Worm (Caenorhabditis elegans): Measurements from ENCODE around the gene nhr-141.
"Not testable (repeated sequence)": the region's sequence is repeated elsewhere in the genome, so short reads cannot be mapped to it uniquely, and the experiment has no call there.

Gene nhr-141

ce11 chrV:7444331-7444730 lies at the start of gene nhr-141:
TSS of gene nhr-141 (plus strand) at chrV:7444661.
- not testable (repeated sequence) for TF ChIP-seq rnt-1 (tag; optimal IDR thresholded peaks at IDR 0.05); T23F11.4 (GFP tag; optimal IDR thresholded peaks at IDR 0.05); ceh-9 (tag; optimal IDR thresholded peaks at IDR 0.05)

- TF ChIP-seq dmd-4 (tag; optimal IDR thresholded peaks at IDR 0.05; ENCODE audit: borderline replicate concordance) (no peak), sox-2 (GFP tag; IDR thresholded peaks at IDR 0.05) (no peak), tbx-7 (tag; optimal IDR thresholded peaks at IDR 0.05) (no peak), dve-1 (tag; optimal IDR thresholded peaks at IDR 0.05) (no peak), nhr-11 (tag; optimal IDR thresholded peaks at IDR 0.05) (no peak), ceh-48 (tag; optimal IDR thresholded peaks at IDR 0.05) (no peak), ceh-14 (tag; optimal IDR thresholded peaks at IDR 0.05) (no peak), fax-1 (tag; optimal IDR thresholded peaks at IDR 0.05) (no peak), hlh-6 (tag; optimal IDR thresholded peaks at IDR 0.05) (no peak), lim-6 (tag; optimal IDR thresholded peaks at IDR 0.05) (no peak), hlh-30 (tag; optimal IDR thresholded peaks at IDR 0.05; ENCODE audit: insufficient read depth) (no peak), ceh-24 (tag; optimal IDR thresholded peaks at IDR 0.05) (no peak), unc-42 (tag; optimal IDR thresholded peaks at IDR 0.05) (no peak), pax-1 (tag; optimal IDR thresholded peaks at IDR 0.05) (no peak)
These were observed 49.1 kb upstream of the nhr-141 start, which contains the start of gene srx-9 for ce11 chrV:7395359-7395758. TSS of gene srx-9 (minus strand) at chrV:7395459.

ce11 chrV:7399202-7399601 lies 45.3 kb upstream of the nhr-141 start, which contains the start of gene gst-41:
TSS of gene gst-41 (minus strand) at chrV:7399302.
- no peak for TF ChIP-seq gmeb-2 (tag; optimal IDR thresholded peaks at IDR 0.05)
- TF ChIP-seq K02D7.2 (tag; optimal IDR thresholded peaks at IDR 0.05) = no peak
- TF ChIP-seq odd-2 (tag; optimal IDR thresholded peaks at IDR 0.05) = no peak
- no peak for TF ChIP-seq ceh-2 (tag; optimal IDR thresholded peaks at IDR 0.05)
- TF ChIP-seq T23F11.4 (GFP tag; optimal IDR thresholded peaks at IDR 0.05) = no peak
- TF ChIP-seq pqm-1 (tag; optimal IDR thresholded peaks at IDR 0.05) = no peak
- TF ChIP-seq unc-55 (GFP tag; optimal IDR thresholded peaks at IDR 0.05) = no peak
- TF ChIP-seq ceh-19 (GFP tag; optimal IDR thresholded peaks at IDR 0.05) = no peak
- TF ChIP-seq ceh-24 (tag; optimal IDR thresholded peaks at IDR 0.05) = no peak
- no peak for TF ChIP-seq ttx-3 (tag; optimal IDR thresholded peaks at IDR 0.05)
- TF ChIP-seq dve-1 (tag; optimal IDR thresholded peaks at IDR 0.05) = no peak
- TF ChIP-seq Y22D7AL.16 (tag; optimal IDR thresholded peaks at IDR 0.05) = no peak
- no peak for TF ChIP-seq che-1 (tag; optimal IDR thresholded peaks at IDR 0.05)
- no peak for TF ChIP-seq madf-2 (tag; optimal IDR thresholded peaks at IDR 0.05)
- no peak for TF ChIP-seq pag-3 (tag; optimal IDR thresholded peaks at IDR 0.05; ENCODE audit: borderline replicate concordance)

ce11 chrV:7400095-7400494 lies 44.4 kb upstream of the nhr-141 start, which contains the start of gene cnc-9:
TSS of gene cnc-9 (minus strand) at chrV:7400195.
- TF ChIP-seq madf-2 (tag; optimal IDR thresholded peaks at IDR 0.05) (no peak), pag-3 (tag; optimal IDR thresholded peaks at IDR 0.05; ENCODE audit: borderline replicate concordance) (no peak), npax-4 (tag; optimal IDR thresholded peaks at IDR 0.05) (no peak), ceh-48 (tag; optimal IDR thresholded peaks at IDR 0.05) (no peak), lin-11 (tag; optimal IDR thresholded peaks at IDR 0.05) (no peak), ttx-3 (tag; optimal IDR thresholded peaks at IDR 0.05) (no peak), unc-86 (tag; optimal IDR thresholded peaks at IDR 0.05) (no peak), che-1 (tag; optimal IDR thresholded peaks at IDR 0.05) (no peak), pros-1 (tag; optimal IDR thresholded peaks at IDR 0.05) (no peak), elt-2 (tag; optimal IDR thresholded peaks at IDR 0.05) (no peak), C38D4.7 (GFP tag; optimal IDR thresholded peaks at IDR 0.05) (no peak), ceh-19 (GFP tag; optimal IDR thresholded peaks at IDR 0.05) (no peak), nhr-11 (tag; optimal IDR thresholded peaks at IDR 0.05) (no peak), ceh-6 (GFP tag; optimal IDR thresholded peaks at IDR 0.05) (no peak), ceh-24 (tag; optimal IDR thresholded peaks at IDR 0.05) (no peak), pha-2 (tag; optimal IDR thresholded peaks at IDR 0.05) (no peak), ets-4 (tag; optimal IDR thresholded peaks at IDR 0.05) (no peak)
